Fruit fly (Drosophila melanogaster): ENCODE results near the gene RpS19b.

Gene RpS19b

dm6 chr3R:23887096-23887421 lies 46.3 kb downstream of the RpS19b start (continued):
- TF ChIP-seq CG6272 (GFP tag; IDR thresholded peaks at IDR 0.05) (peak; percentile 88), en (GFP tag; optimal IDR thresholded peaks at IDR 0.05) (no peak), Sin3A (optimal IDR thresholded peaks at IDR 0.05) (no peak), CG31365 (tag; optimal IDR thresholded peaks at IDR 0.05) (peak; percentile 51), CG12155 (GFP tag; optimal IDR thresholded peaks at IDR 0.05) (peak; percentile 75), Dip3 (GFP tag; optimal IDR thresholded peaks at IDR 0.05) (no peak), CG17829 (tag; optimal IDR thresholded peaks at IDR 0.05) (peak; percentile 98), HHEX (GFP tag; optimal IDR thresholded peaks at IDR 0.05) (peak; percentile 81), esg (GFP tag; conservative IDR thresholded peaks at IDR 0.05) (peak; percentile 88), CG17359 (tag; optimal IDR thresholded peaks at IDR 0.05) (peak; percentile 95), bab2 (GFP tag; optimal IDR thresholded peaks at IDR 0.05) (peak; percentile 52), Nf-YB (GFP tag; optimal IDR thresholded peaks at IDR 0.05) (peak; percentile 80), mld (GFP tag; IDR thresholded peaks at IDR 0.05; ENCODE audit: partially characterized antibody) (no peak), Optix (GFP tag; IDR thresholded peaks at IDR 0.05) (peak; percentile 72; the same call in 2 of the 3 replicates), Neu2 (GFP tag; optimal IDR thresholded peaks at IDR 0.05; ENCODE audit: borderline replicate concordance) (no peak), prd (optimal IDR thresholded peaks at IDR 0.05) (no peak), prd (GFP tag; IDR thresholded peaks at IDR 0.05) (peak; percentile 95), ATbp (GFP tag; optimal IDR thresholded peaks at IDR 0.05) (peak; percentile 90), Hr51 (GFP tag; optimal IDR thresholded peaks at IDR 0.05) (peak; percentile 61 to 88), CG7357 (GFP tag; IDR thresholded peaks at IDR 0.05) (peak; percentile 83), CG14710 (tag; optimal IDR thresholded peaks at IDR 0.05) (peak; percentile 98), CG1529 (GFP tag; optimal IDR thresholded peaks at IDR 0.05) (peak; percentile 94), Lhr (GFP tag; optimal IDR thresholded peaks at IDR 0.05) (peak; percentile 86), sim (GFP tag; IDR thresholded peaks at IDR 0.05) (peak; percentile 89), CG4282 (GFP tag; optimal IDR thresholded peaks at IDR 0.05) (no peak), Blimp-1 (GFP tag; optimal IDR thresholded peaks at IDR 0.05) (peak; percentile 98), CG11696 (GFP tag; IDR thresholded peaks at IDR 0.05) (peak; percentile 80), CG32767 (GFP tag; IDR thresholded peaks at IDR 0.05) (peak; percentile 92), cad (GFP tag; optimal IDR thresholded peaks at IDR 0.05) (no peak), Sox102F (GFP tag; optimal IDR thresholded peaks at IDR 0.05) (peak; percentile 96), Antp (GFP tag; optimal IDR thresholded peaks at IDR 0.05) (peak; percentile 38), trem (tag; optimal IDR thresholded peaks at IDR 0.05) (peak; percentile 96), maf-S (GFP tag; optimal IDR thresholded peaks at IDR 0.05) (peak; percentile 5), Mes4 (GFP tag; optimal IDR thresholded peaks at IDR 0.05) (peak; percentile 3), CG6765 (GFP tag; optimal IDR thresholded peaks at IDR 0.05) (peak; percentile 35), ato (GFP tag; IDR thresholded peaks at IDR 0.05; ENCODE audit: partially characterized antibody) (no peak), luna (GFP tag; optimal IDR thresholded peaks at IDR 0.05) (no peak), bigmax (GFP tag; optimal IDR thresholded peaks at IDR 0.05) (no peak), Doc3 (GFP tag; IDR thresholded peaks at IDR 0.05; ENCODE audit: partially characterized antibody) (no peak), CG10147 (GFP tag; optimal IDR thresholded peaks at IDR 0.05) (peak; percentile 79), CG7839 (tag; optimal IDR thresholded peaks at IDR 0.05) (peak; percentile 95), BtbVII (GFP tag; optimal IDR thresholded peaks at IDR 0.05) (peak; percentile 71), pros (GFP tag; optimal IDR thresholded peaks at IDR 0.05) (no peak), NfI (GFP tag; optimal IDR thresholded peaks at IDR 0.05) (peak; percentile 86), CG1603 (tag; optimal IDR thresholded peaks at IDR 0.05) (peak; percentile 79), dysf (GFP tag; IDR thresholded peaks at IDR 0.05) (peak; percentile 89), CG9437 (GFP tag; optimal IDR thresholded peaks at IDR 0.05) (peak; percentile 84), chinmo (GFP tag; IDR thresholded peaks at IDR 0.05; ENCODE audit: partially characterized antibody) (no peak), CG6254 (GFP tag; optimal IDR thresholded peaks at IDR 0.05) (peak; percentile 91), CG15696 (tag; optimal IDR thresholded peaks at IDR 0.05) (peak; percentile 98), dm (GFP tag; optimal IDR thresholded peaks at IDR 0.05) (peak; percentile 17)
